Worm (Caenorhabditis elegans) whole organism, midembryonic: Measurements from ENCODE around the gene str-102.

Experiments
- T22C8.4 ChIP-seq: fragments of 200-800 bp; sonication (Bioruptor generic); IDR thresholded peaks from 2 replicates; pipeline ENCODE4 v1.3.6; 2022; ENCODE audit warnings: missing genetic modification characterization, missing compliant biosample characterization
- cog-1 ChIP-seq: sonication (generic microtip); optimal IDR thresholded peaks from 2 replicates; lab custom pipeline; 2016; ENCODE audit warnings: missing genetic modification characterization, missing compliant biosample characterization
- flt-1 ChIP-seq: fragments of 200-800 bp; sonication (Bioruptor generic); IDR thresholded peaks from 2 replicates; pipeline ENCODE4 v1.3.6; 2022; ENCODE audit warnings: missing genetic modification characterization, missing compliant biosample characterization
- klf-2 ChIP-seq: fragments of 200-800 bp; sonication (Bioruptor generic); conservative IDR thresholded peaks from 2 replicates; pipeline ENCODE4 v1.3.6; 2022; ENCODE audit warnings: missing genetic modification reagents, missing genetic modification characterization, missing compliant biosample characterization
- med-1 ChIP-seq: sonication (generic microtip); optimal IDR thresholded peaks from 2 replicates; lab custom pipeline; 2017; ENCODE audit warnings: missing genetic modification characterization, mild to moderate bottlenecking, missing compliant biosample characterization, antibody characterized with exemption, missing genetic modification reagents; ENCODE audit not compliant: insufficient read depth
- ref-1 ChIP-seq: fragments of 200-800 bp; sonication (Bioruptor generic); conservative IDR thresholded peaks from 2 replicates; pipeline ENCODE4 v1.3.6; 2022; ENCODE audit warnings: missing genetic modification reagents, missing genetic modification characterization, missing compliant biosample characterization
- ztf-23 ChIP-seq: fragments of 200-800 bp; sonication (Bioruptor generic); IDR thresholded peaks from 2 replicates; pipeline ENCODE4 v1.3.6; 2022; ENCODE audit warnings: missing genetic modification reagents, missing genetic modification characterization, missing compliant biosample characterization
- ztf-29 ChIP-seq: fragments of 200-800 bp; sonication (Bioruptor generic); IDR thresholded peaks from 2 replicates; pipeline ENCODE4 v1.3.6; 2022; ENCODE audit warnings: missing genetic modification reagents, missing genetic modification characterization, missing compliant biosample characterization

DNA sequence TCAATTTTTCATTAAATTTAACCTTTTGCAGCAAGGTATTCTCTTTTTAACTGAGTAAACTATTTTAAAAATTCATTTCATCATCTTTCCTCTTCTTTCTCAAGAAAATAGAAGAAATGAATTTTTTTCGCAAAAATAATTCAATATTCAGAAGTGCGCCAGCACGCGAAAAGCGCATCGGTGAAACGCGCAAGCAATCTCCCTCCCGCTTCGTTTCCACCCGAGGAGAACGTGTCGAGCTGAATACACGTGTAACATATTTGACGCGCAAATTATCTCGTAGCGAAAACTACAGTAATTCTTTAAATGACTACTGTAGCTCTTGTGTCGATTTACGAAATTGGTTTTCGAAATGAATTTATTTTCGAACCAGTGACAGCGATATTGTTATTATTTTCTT, 7.2 kb downstream of the str-102 start:
- TF ChIP-seq med-1 (GFP tag; lab: Kevin White, UChicago) = no peak
- TF ChIP-seq flt-1 (GFP tag; lab: Robert Waterston, UW) = no peak
- TF ChIP-seq ztf-29 (GFP tag; lab: Robert Waterston, UW) = no peak
- no peak for TF ChIP-seq cog-1 (tag; lab: Kevin White, UChicago)
- no peak for TF ChIP-seq ztf-23 (GFP tag; lab: Robert Waterston, UW)
- no peak for TF ChIP-seq T22C8.4 (GFP tag; lab: Robert Waterston, UW)
- no peak for TF ChIP-seq klf-2 (GFP tag; lab: Robert Waterston, UW)
- TF ChIP-seq ref-1 (GFP tag; lab: Robert Waterston, UW) = no peak
